Worm (Caenorhabditis elegans) whole organism, L2 larva: ENCODE results near the gene ugt-18.

Experiments
- dmd-4 ChIP-seq: sonication (generic microtip); optimal IDR thresholded peaks from 2 replicates; lab custom pipeline; 2017; ENCODE audit warnings: missing biosample characterization, missing genetic modification characterization
- lin-11 ChIP-seq: fragments of 150-350 bp; sonication (generic microtip); optimal IDR thresholded peaks from 2 replicates; lab custom pipeline; 2014; ENCODE audit warnings: missing biosample characterization, missing genetic modification characterization, inconsistent platforms, mixed read lengths
- lin-13 ChIP-seq: fragments of 150-350 bp; optimal IDR thresholded peaks from 2 replicates; lab custom pipeline; 2014; ENCODE audit warnings: missing biosample characterization, missing genetic modification reagents, missing genetic modification characterization
- nhr-10 ChIP-seq: sonication (generic microtip); optimal IDR thresholded peaks from 2 replicates; lab custom pipeline; 2017; ENCODE audit warnings: missing biosample characterization, missing genetic modification characterization
- nhr-237 ChIP-seq: fragments of 150-350 bp; optimal IDR thresholded peaks from 2 replicates; lab custom pipeline; 2014; ENCODE audit warnings: missing biosample characterization, missing genetic modification characterization
- nhr-77 ChIP-seq: fragments of 150-350 bp; optimal IDR thresholded peaks from 2 replicates; lab custom pipeline; 2014; ENCODE audit warnings: missing biosample characterization, missing genetic modification characterization
- skn-1 ChIP-seq: sonication (generic microtip); optimal IDR thresholded peaks from 2 replicates; lab custom pipeline; 2017; ENCODE audit warnings: missing biosample characterization, missing genetic modification characterization

DNA sequence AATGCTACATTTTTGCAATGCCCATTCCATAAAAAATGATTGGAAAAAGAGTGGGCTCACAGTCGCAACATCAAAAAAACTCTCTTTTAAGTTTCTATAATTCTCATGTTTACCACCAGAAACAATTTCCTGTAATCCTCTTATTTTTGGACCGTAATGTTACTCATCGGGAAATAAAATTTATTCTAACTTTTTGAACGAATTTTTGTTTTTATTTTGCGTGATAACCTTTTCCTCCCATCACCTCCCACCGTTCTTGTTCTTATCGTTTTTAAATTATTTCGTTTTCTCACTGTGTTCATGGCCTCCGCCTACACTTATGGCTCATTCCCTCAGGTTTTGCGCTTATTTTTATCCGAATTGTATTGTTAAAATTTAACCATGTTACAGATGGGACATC, 39.1 kb downstream of the ugt-18 start, which contains the start of gene anp-1:
- TF ChIP-seq nhr-237 (tag; lab: Kevin White, UChicago) (no peak), skn-1 (tag; lab: Kevin White, UChicago) (no peak), lin-11 (tag; lab: Kevin White, UChicago) (no peak), lin-13 (GFP tag; lab: Kevin White, UChicago) (no peak), nhr-77 (no peak), nhr-10 (tag; lab: Kevin White, UChicago) (no peak), dmd-4 (tag; lab: Kevin White, UChicago) (no peak)
